Worm (Caenorhabditis elegans): ENCODE results near the gene Y81G3A.2.

Gene Y81G3A.2

ce11 chrII:13096345-13096744, 15.6 kb downstream of the Y81G3A.2 start (continued):
- TF ChIP-seq madf-8 (GFP tag; conservative IDR thresholded peaks at IDR 0.05) = no peak

- TF ChIP-seq egl-44 (GFP tag; IDR thresholded peaks at IDR 0.05) = no peak
- TF ChIP-seq lin-54 (GFP tag; optimal IDR thresholded peaks at IDR 0.05) = no peak
- no peak for TF ChIP-seq tbp1 (GFP tag; optimal IDR thresholded peaks at IDR 0.05)
- no peak for TF ChIP-seq F52B5.7 (tag; optimal IDR thresholded peaks at IDR 0.05)
- no peak for TF ChIP-seq madf-6 (GFP tag; IDR thresholded peaks at IDR 0.05)
Observed at ce11 chrII:13098175-13098574, 17.5 kb downstream of the Y81G3A.2 start, which contains the start of gene col-86. col-86 (minus strand) TSS chrII:13098275.

- no peak for TF ChIP-seq Y67H2A.10 (GFP tag; conservative IDR thresholded peaks at IDR 0.05)
- TF ChIP-seq lin-26 (GFP tag; IDR thresholded peaks at IDR 0.05) = no peak
- no peak for TF ChIP-seq die-1 (tag; optimal IDR thresholded peaks at IDR 0.05)
- no peak for TF ChIP-seq hrde-1 (tag; optimal IDR thresholded peaks at IDR 0.05; ENCODE audit: borderline replicate concordance)
- no peak for TF ChIP-seq nhr-90 (tag; optimal IDR thresholded peaks at IDR 0.05)
- no peak for TF ChIP-seq madf-6 (GFP tag; IDR thresholded peaks at IDR 0.05)
- no peak for TF ChIP-seq attf-3 (GFP tag; conservative IDR thresholded peaks at IDR 0.05)
- no peak for TF ChIP-seq attf-6 (GFP tag; IDR thresholded peaks at IDR 0.05)
- no peak for TF ChIP-seq ztf-28 (GFP tag; IDR thresholded peaks at IDR 0.05)
- no peak for TF ChIP-seq ama-1 (optimal IDR thresholded peaks at IDR 0.05)
- no peak for TF ChIP-seq ama-1 (GFP tag; optimal IDR thresholded peaks at IDR 0.05)
- no peak for TF ChIP-seq snpc-3.4 (tag; optimal IDR thresholded peaks at IDR 0.05)
Observed at ce11 chrII:13107719-13108118, 27.0 kb downstream of the Y81G3A.2 start, which contains the start of gene pqn-32. pqn-32 (plus strand) TSS chrII:13108019.

ce11 chrII:13116710-13117109, 36.0 kb downstream of the Y81G3A.2 start, which contains the start of gene rict-1:
rict-1 (minus strand) TSS chrII:13116810.
- TF ChIP-seq nhr-80 (tag; optimal IDR thresholded peaks at IDR 0.05) (peak; percentile 16), F55B11.4 (tag; optimal IDR thresholded peaks at IDR 0.05; ENCODE audit: borderline replicate concordance, insufficient read depth) (no peak), nfya-2 (GFP tag; IDR thresholded peaks at IDR 0.05) (no peak)

ce11 chrII:13117135-13117534, 36.4 kb downstream of the Y81G3A.2 start, which contains the start of gene gfm-1:
gfm-1 (plus strand) TSS chrII:13117483.
- TF ChIP-seq ztf-3 (GFP tag; optimal IDR thresholded peaks at IDR 0.05) = no peak
- no peak for TF ChIP-seq dpl-1 (GFP tag; optimal IDR thresholded peaks at IDR 0.05)
- no peak for TF ChIP-seq Y53F4B.3 (GFP tag; IDR thresholded peaks at IDR 0.05)
- no peak for TF ChIP-seq ztf-6 (GFP tag; IDR thresholded peaks at IDR 0.05)
- TF ChIP-seq ceh-40 (GFP tag; IDR thresholded peaks at IDR 0.05) = no peak
- no peak for TF ChIP-seq hlh-26 (GFP tag; conservative IDR thresholded peaks at IDR 0.05)
- TF ChIP-seq pbrm-1 (GFP tag; IDR thresholded peaks at IDR 0.05) = no peak
- no peak for TF ChIP-seq F49E8.2 (tag; optimal IDR thresholded peaks at IDR 0.05; ENCODE audit: insufficient read depth)
- TF ChIP-seq attf-3 (GFP tag; conservative IDR thresholded peaks at IDR 0.05) = no peak
- no peak for TF ChIP-seq C06A6.2 (GFP tag; conservative IDR thresholded peaks at IDR 0.05)
- TF ChIP-seq rcor-1 (GFP tag; IDR thresholded peaks at IDR 0.05) = no peak
- no peak for TF ChIP-seq cebp-1 (GFP tag; IDR thresholded peaks at IDR 0.05)
- peak; percentile 27 for TF ChIP-seq cebp-1 (tag; optimal IDR thresholded peaks at IDR 0.05)
- peak; percentile 90 for TF ChIP-seq unc-130 (GFP tag; optimal IDR thresholded peaks at IDR 0.05)
- TF ChIP-seq F57C9.4 (tag; optimal IDR thresholded peaks at IDR 0.05) = no peak
- TF ChIP-seq egl-18 (GFP tag; IDR thresholded peaks at IDR 0.05) = no peak
- peak; percentile 60 for TF ChIP-seq lin-54 (GFP tag; optimal IDR thresholded peaks at IDR 0.05)
- no peak for TF ChIP-seq ceh-91 (GFP tag; IDR thresholded peaks at IDR 0.05)
- peak; percentile 43 for TF ChIP-seq snpc-3.4 (tag; optimal IDR thresholded peaks at IDR 0.05)
- no peak for TF ChIP-seq mes-4 (tag; optimal IDR thresholded peaks at IDR 0.05)
- no peak for TF ChIP-seq F23B12.7 (tag; optimal IDR thresholded peaks at IDR 0.05; ENCODE audit: insufficient read depth)
- TF ChIP-seq mxl-1 (tag; optimal IDR thresholded peaks at IDR 0.05) = no peak
- no peak for TF ChIP-seq B0336.3 (GFP tag; IDR thresholded peaks at IDR 0.05)
- no peak for TF ChIP-seq tlf-1 (GFP tag; optimal IDR thresholded peaks at IDR 0.05)
- no peak for TF ChIP-seq bed-1 (GFP tag; IDR thresholded peaks at IDR 0.05)
- TF ChIP-seq rpc-1 (optimal IDR thresholded peaks at IDR 0.05) = no peak
- TF ChIP-seq rpc-1 (tag; optimal IDR thresholded peaks at IDR 0.05) = no peak

Data from whole organism, young adult.